Worm (Caenorhabditis elegans) whole organism, L4/young adult: ENCODE results near the gene inos-1.

Experiments used
- W03F9.2 ChIP-seq: fragments of 150-350 bp; optimal IDR thresholded peaks from 2 replicates; lab custom pipeline; 2014; ENCODE audit warnings: missing biosample characterization, missing genetic modification characterization
- dao-5 ChIP-seq: sonication (generic microtip); optimal IDR thresholded peaks from 2 replicates; lab custom pipeline; 2016; ENCODE audit warnings: missing genotype, missing genetic modification characterization, moderate library complexity, missing compliant biosample characterization
- him-1 ChIP-seq: sonication (generic microtip); optimal IDR thresholded peaks from 2 replicates; lab custom pipeline; 2016; ENCODE audit warnings: missing genotype, missing genetic modification reagents, missing genetic modification characterization, missing compliant biosample characterization

DNA sequence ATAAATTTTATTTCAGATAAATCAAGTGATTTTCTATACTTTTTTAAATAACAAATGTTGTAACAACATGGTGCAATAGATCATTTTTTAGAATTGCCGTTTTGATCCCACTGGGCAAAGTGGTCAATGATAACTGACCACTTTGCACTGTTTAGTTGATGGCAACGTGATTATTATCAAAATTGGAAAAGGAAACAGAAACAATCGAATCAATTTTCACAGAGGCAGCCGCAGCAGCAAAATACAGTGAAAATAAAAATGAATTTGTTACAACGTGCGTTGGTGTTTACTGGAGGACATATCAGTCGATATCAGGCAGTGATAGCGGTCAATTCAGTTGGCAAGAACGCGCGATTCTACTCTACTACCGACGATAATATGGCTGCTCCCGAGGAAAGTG lies 5.7 kb upstream of the inos-1 start, which contains the start of gene VF13D12L.3:
- TF ChIP-seq him-1 (no peak), W03F9.2 (tag; lab: Kevin White, UChicago) (no peak), dao-5 (tag; lab: Kevin White, UChicago) (no peak)
